Worm (Caenorhabditis elegans) whole organism, L1 larva: ENCODE results near the gene B0250.18.

Source experiments
- aly-2 ChIP-seq: fragments of 150-350 bp; optimal IDR thresholded peaks from 2 replicates; lab custom pipeline; 2014; ENCODE audit warnings: missing biosample characterization, missing genetic modification characterization
- fos-1 ChIP-seq: fragments of 150-350 bp; optimal IDR thresholded peaks from 2 replicates; lab custom pipeline; 2014; ENCODE audit warnings: missing biosample characterization, missing genetic modification characterization
- lir-3 ChIP-seq: sonication (generic microtip); optimal IDR thresholded peaks from 2 replicates; lab custom pipeline; 2016; ENCODE audit warnings: mild to moderate bottlenecking, missing genetic modification characterization, moderate library complexity, missing compliant biosample characterization; ENCODE audit not compliant: poor library complexity
- nhr-11 ChIP-seq: fragments of 150-350 bp; optimal IDR thresholded peaks from 2 replicates; lab custom pipeline; 2014; ENCODE audit warnings: missing biosample characterization, missing genetic modification characterization

DNA sequence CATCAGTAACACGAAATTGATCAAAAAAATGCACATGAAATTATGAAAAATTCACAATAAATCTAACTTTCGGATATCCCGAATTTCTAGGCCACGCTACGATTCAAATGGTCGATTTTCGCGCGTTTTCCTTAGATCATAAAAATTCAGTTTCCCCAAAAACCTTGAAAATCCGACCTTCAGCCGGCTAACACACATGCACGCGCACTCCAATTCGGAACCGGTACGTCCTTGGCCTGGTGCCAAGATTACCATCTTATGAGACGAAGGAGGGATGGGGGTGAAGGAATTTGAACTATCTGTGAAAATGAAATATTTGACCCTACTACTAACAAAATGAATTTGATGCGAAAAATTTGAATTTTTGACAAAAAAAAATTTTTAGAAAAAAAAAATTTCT is 38.0 kb downstream of the B0250.18 start:
- no peak for TF ChIP-seq fos-1 (tag; lab: Kevin White, UChicago)
- no peak for TF ChIP-seq aly-2 (tag; lab: Kevin White, UChicago)
- no peak for TF ChIP-seq nhr-11 (tag; lab: Kevin White, UChicago)
- TF ChIP-seq lir-3 (tag; lab: Kevin White, UChicago), result no peak
